Worm (Caenorhabditis elegans) whole organism, early embryonic: ENCODE data around the gene bbln-1.

Experiments
- B0310.2 ChIP-seq: sonication (generic microtip); optimal IDR thresholded peaks from 2 replicates; lab custom pipeline; 2016; ENCODE audit warnings: mild to moderate bottlenecking, missing genetic modification characterization, missing compliant biosample characterization
- ceh-36 ChIP-seq: sonication (generic microtip); optimal IDR thresholded peaks from 2 replicates; lab custom pipeline; 2016; ENCODE audit warnings: missing genetic modification characterization, inconsistent platforms, missing compliant biosample characterization
- flt-1 ChIP-seq: fragments of 200-800 bp; sonication (Bioruptor generic); IDR thresholded peaks from 2 replicates; pipeline ENCODE4 v1.3.6; 2022; ENCODE audit warnings: missing genetic modification characterization, missing compliant biosample characterization
- hmbx-1 ChIP-seq: sonication (generic microtip); optimal IDR thresholded peaks from 2 replicates; lab custom pipeline; 2016; ENCODE audit warnings: mild to moderate bottlenecking, missing genetic modification characterization, missing compliant biosample characterization
- hmg-4 ChIP-seq: fragments of 200-800 bp; sonication (Bioruptor generic); optimal IDR thresholded peaks from 2 replicates; lab custom pipeline; 2018; ENCODE audit warnings: mild to moderate bottlenecking, missing genetic modification characterization, missing compliant biosample characterization
- pes-1 ChIP-seq: fragments of 200-800 bp; sonication (Bioruptor generic); IDR thresholded peaks from 2 replicates; pipeline ENCODE4 v1.3.6; 2022; ENCODE audit warnings: missing genetic modification reagents, missing genetic modification characterization, missing compliant biosample characterization
- sea-1 ChIP-seq: fragments of 200-800 bp; sonication (Bioruptor generic); conservative IDR thresholded peaks from 2 replicates; pipeline ENCODE4 v1.3.6; 2022; ENCODE audit warnings: missing genetic modification characterization, missing compliant biosample characterization
- tbx-37 ChIP-seq: fragments of 200-800 bp; sonication (Bioruptor generic); conservative IDR thresholded peaks from 2 replicates; pipeline ENCODE4 v1.3.6; 2022; ENCODE audit warnings: missing genetic modification reagents, missing genetic modification characterization, missing compliant biosample characterization

DNA sequence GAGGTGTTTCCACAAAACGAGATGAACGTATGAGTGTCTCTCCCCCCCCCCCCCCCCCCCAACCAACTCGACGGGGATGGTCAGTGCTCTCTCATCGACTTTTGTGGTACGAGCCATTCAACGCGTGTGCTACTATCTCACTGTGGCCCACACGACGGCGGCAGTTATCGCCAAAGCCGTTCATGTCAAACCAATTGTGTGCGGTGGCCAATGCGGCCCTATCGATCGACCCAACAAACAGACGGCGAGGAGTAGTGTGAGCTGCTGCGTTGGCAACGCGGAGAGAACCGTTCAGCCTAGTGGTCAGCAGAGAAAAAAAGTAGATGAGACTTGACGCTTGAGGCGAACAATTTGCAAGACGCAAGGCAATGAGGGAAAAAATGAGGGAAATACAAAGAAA, 49.4 kb downstream of the bbln-1 start:
- TF ChIP-seq pes-1 (GFP tag; lab: Robert Waterston, UW) (no peak; the same call in 1 of the 2 replicates), ceh-36 (tag; lab: Kevin White, UChicago) (no peak), tbx-37 (GFP tag; lab: Robert Waterston, UW) (no peak), flt-1 (no peak), hmbx-1 (tag; lab: Kevin White, UChicago) (no peak), hmg-4 (GFP tag; lab: Kevin White, UChicago) (peak; percentile 86), B0310.2 (tag; lab: Kevin White, UChicago) (no peak), sea-1 (GFP tag; lab: Robert Waterston, UW) (no peak)
